Fruit fly (Drosophila melanogaster): ENCODE data around the gene Tsp26A.

The Tsp26A gene

dm6 chr2L:6037830-6038229 lies 37.8 kb downstream of the Tsp26A start, which contains the start of the genes CG9117 and CG31643:
TSS of gene CG9117 (minus strand) at chr2L:6037902.
TSS of gene CG31643 (plus strand) at chr2L:6038117.
- TF ChIP-seq tio (GFP tag; optimal IDR thresholded peaks at IDR 0.05) (no peak), CG2116 (GFP tag; optimal IDR thresholded peaks at IDR 0.05) (peak; percentile 57), fd64A (GFP tag; optimal IDR thresholded peaks at IDR 0.05) (no peak), CG12104 (GFP tag; optimal IDR thresholded peaks at IDR 0.05) (peak; percentile 14), ewg (GFP tag; optimal IDR thresholded peaks at IDR 0.05) (peak; percentile 28), Sin3A (optimal IDR thresholded peaks at IDR 0.05) (peak; percentile 18), eve (GFP tag; optimal IDR thresholded peaks at IDR 0.05) (no peak), HHEX (GFP tag; optimal IDR thresholded peaks at IDR 0.05) (no peak), bab2 (GFP tag; optimal IDR thresholded peaks at IDR 0.05) (peak; percentile 57), CG6175 (GFP tag; IDR thresholded peaks at IDR 0.05) (no peak), CG16863 (GFP tag; optimal IDR thresholded peaks at IDR 0.05) (peak; percentile 49), CG14860 (GFP tag; IDR thresholded peaks at IDR 0.05; ENCODE audit: partially characterized antibody) (no peak), CG3407 (GFP tag; optimal IDR thresholded peaks at IDR 0.05) (no peak), CG10979 (tag; optimal IDR thresholded peaks at IDR 0.05) (peak; percentile 25), NfI (GFP tag; optimal IDR thresholded peaks at IDR 0.05) (peak; percentile 63), ash1 (GFP tag; optimal IDR thresholded peaks at IDR 0.05) (no peak), sima (GFP tag; optimal IDR thresholded peaks at IDR 0.05) (no peak), CG4854 (GFP tag; optimal IDR thresholded peaks at IDR 0.05) (peak; percentile 10), aop (GFP tag; IDR thresholded peaks at IDR 0.05) (no peak), crol (GFP tag; IDR thresholded peaks at IDR 0.05) (no peak), her (GFP tag; optimal IDR thresholded peaks at IDR 0.05) (no peak), lab (GFP tag; optimal IDR thresholded peaks at IDR 0.05) (no peak), CG6654 (GFP tag; optimal IDR thresholded peaks at IDR 0.05) (no peak), ftz-f1 (GFP tag; optimal IDR thresholded peaks at IDR 0.05) (no peak), Asciz (GFP tag; optimal IDR thresholded peaks at IDR 0.05) (no peak), ac (GFP tag; optimal IDR thresholded peaks at IDR 0.05) (no peak), crp (GFP tag; optimal IDR thresholded peaks at IDR 0.05) (peak; percentile 98 to 100), Neu2 (GFP tag; optimal IDR thresholded peaks at IDR 0.05; ENCODE audit: borderline replicate concordance) (no peak), Bgb (GFP tag; IDR thresholded peaks at IDR 0.05; ENCODE audit: partially characterized antibody) (no peak), tap (tag; optimal IDR thresholded peaks at IDR 0.05) (no peak), CG14710 (tag; optimal IDR thresholded peaks at IDR 0.05) (peak; percentile 88), CG1602 (GFP tag; optimal IDR thresholded peaks at IDR 0.05) (peak; percentile 10), tup (GFP tag; optimal IDR thresholded peaks at IDR 0.05) (no peak), Awh (GFP tag; IDR thresholded peaks at IDR 0.05) (0 out of 2 replicates have a peak, but pooled peaks have one; percentile 35), nerfin-1 (tag; optimal IDR thresholded peaks at IDR 0.05) (peak; percentile 61), CG11695 (GFP tag; IDR thresholded peaks at IDR 0.05) (peak; percentile 43; the same call in 1 of the 3 replicates), inv (GFP tag; IDR thresholded peaks at IDR 0.05; ENCODE audit: partially characterized antibody) (no peak), dpn (GFP tag; optimal IDR thresholded peaks at IDR 0.05) (peak; percentile 60 to 61), CG8924 (tag; optimal IDR thresholded peaks at IDR 0.05) (peak; percentile 53), CG16779 (GFP tag; IDR thresholded peaks at IDR 0.05) (no peak), sc (optimal IDR thresholded peaks at IDR 0.05) (no peak), sc (GFP tag; optimal IDR thresholded peaks at IDR 0.05) (no peak), dysf (GFP tag; IDR thresholded peaks at IDR 0.05) (0 out of 3 replicates have a peak, but pooled peaks have one; percentile 6), dm (GFP tag; optimal IDR thresholded peaks at IDR 0.05) (peak; percentile 71), CG8281 (tag; optimal IDR thresholded peaks at IDR 0.05) (no peak), Nf-YB (GFP tag; optimal IDR thresholded peaks at IDR 0.05) (peak; percentile 10), CG13296 (GFP tag; optimal IDR thresholded peaks at IDR 0.05) (no peak), psq (GFP tag; optimal IDR thresholded peaks at IDR 0.05) (no peak), Optix (GFP tag; IDR thresholded peaks at IDR 0.05) (no peak), CG33557 (GFP tag; optimal IDR thresholded peaks at IDR 0.05) (peak; percentile 20), sd (tag; optimal IDR thresholded peaks at IDR 0.05) (no peak)
